Worm (Caenorhabditis elegans): Measurements from ENCODE around the gene C15C8.8.

- no peak for TF ChIP-seq attf-3 (GFP tag; conservative IDR thresholded peaks at IDR 0.05)
- no peak for TF ChIP-seq attf-6 (GFP tag; IDR thresholded peaks at IDR 0.05)
- TF ChIP-seq ztf-28 (GFP tag; IDR thresholded peaks at IDR 0.05) = no peak
- TF ChIP-seq bed-2 (GFP tag; IDR thresholded peaks at IDR 0.05) = no peak
Observed at ce11 chrV:12747431-12747830, 4.9 kb downstream of the C15C8.8 start, which contains the start of gene C15C8.4.

Measured in whole organism, young adult.